Worm (Caenorhabditis elegans) whole organism, L1 larva: ENCODE measurements around the gene F42G10.1.

Source experiments
- Y116A8C.19 ChIP-seq: sonication (generic microtip); optimal IDR thresholded peaks from 2 replicates; lab custom pipeline; 2016; ENCODE audit warnings: missing compliant biosample characterization, missing genetic modification characterization, borderline replicate concordance
- fkh-10 ChIP-seq: sonication (generic microtip); optimal IDR thresholded peaks from 2 replicates; lab custom pipeline; 2017; ENCODE audit warnings: missing biosample characterization, missing genetic modification reagents, missing genetic modification characterization
- fos-1 ChIP-seq: fragments of 150-350 bp; optimal IDR thresholded peaks from 2 replicates; lab custom pipeline; 2014; ENCODE audit warnings: missing biosample characterization, missing genetic modification characterization
- mab-9 ChIP-seq: fragments of 200-800 bp; sonication (Bioruptor generic); IDR thresholded peaks from 2 replicates; pipeline ENCODE4 v1.3.6; 2022; ENCODE audit warnings: missing genetic modification reagents, missing genetic modification characterization, missing compliant biosample characterization
- sptf-1 ChIP-seq: fragments of 150-350 bp; optimal IDR thresholded peaks from 2 replicates; lab custom pipeline; 2014; ENCODE audit warnings: missing biosample characterization, missing genetic modification characterization

ce11 chrX:9993100-9993499 is 28.9 kb downstream of the F42G10.1 start:
- TF ChIP-seq Y116A8C.19 (no peak), fkh-10 (no peak), fos-1 (tag; lab: Kevin White, UChicago) (no peak), mab-9 (no peak), sptf-1 (no peak)
